Worm (Caenorhabditis elegans) whole organism, late embryonic: Measurements from ENCODE around the gene F41E7.7.

Experiments used
- ahr-1 ChIP-seq: sonication (generic microtip); optimal IDR thresholded peaks from 2 replicates; lab custom pipeline; 2016; ENCODE audit warnings: missing genetic modification characterization, missing compliant biosample characterization
- ama-1 ChIP-seq: fragments of 150-350 bp; optimal IDR thresholded peaks from 2 replicates; lab custom pipeline; 2014
- ceh-14 ChIP-seq: sonication (generic microtip); optimal IDR thresholded peaks from 2 replicates; lab custom pipeline; 2016; ENCODE audit warnings: missing genotype, missing genetic modification characterization, missing compliant biosample characterization
- ceh-18 ChIP-seq: sonication (generic microtip); optimal IDR thresholded peaks from 2 replicates; lab custom pipeline; 2016; ENCODE audit warnings: missing genetic modification characterization, missing compliant biosample characterization
- ceh-2 ChIP-seq: sonication (generic microtip); optimal IDR thresholded peaks from 2 replicates; lab custom pipeline; 2016; ENCODE audit warnings: missing genotype, missing genetic modification characterization, missing compliant biosample characterization
- ceh-30 ChIP-seq: fragments of 150-350 bp; optimal IDR thresholded peaks from 2 replicates; lab custom pipeline; 2014; ENCODE audit warnings: missing biosample characterization, missing genetic modification characterization
- ceh-31 ChIP-seq: sonication (generic microtip); optimal IDR thresholded peaks from 2 replicates; lab custom pipeline; 2016; ENCODE audit warnings: missing genetic modification characterization, missing compliant biosample characterization
- ceh-45 ChIP-seq: fragments of 200-800 bp; sonication (Bioruptor generic); IDR thresholded peaks from 2 replicates; pipeline ENCODE4 v1.3.6; 2022; ENCODE audit warnings: missing genetic modification reagents, missing genetic modification characterization, missing compliant biosample characterization
- dmd-4 ChIP-seq: sonication (generic microtip); optimal IDR thresholded peaks from 2 replicates; lab custom pipeline; 2016; ENCODE audit warnings: borderline replicate concordance, missing genetic modification characterization, missing compliant biosample characterization
- elt-2 ChIP-seq: sonication (generic microtip); optimal IDR thresholded peaks from 2 replicates; lab custom pipeline; 2016; ENCODE audit warnings: missing genetic modification reagents, missing genetic modification characterization, missing compliant biosample characterization
- elt-4 ChIP-seq: sonication (generic microtip); optimal IDR thresholded peaks from 2 replicates; lab custom pipeline; 2016; ENCODE audit warnings: missing genetic modification characterization, missing compliant biosample characterization
- ets-4 ChIP-seq: sonication (generic microtip); optimal IDR thresholded peaks from 2 replicates; lab custom pipeline; 2016; ENCODE audit warnings: missing genetic modification characterization, missing compliant biosample characterization
- eyg-1 ChIP-seq: sonication (generic microtip); optimal IDR thresholded peaks from 2 replicates; lab custom pipeline; 2016; ENCODE audit warnings: missing genotype, missing genetic modification characterization, missing compliant biosample characterization
- fax-1 ChIP-seq: sonication (generic microtip); optimal IDR thresholded peaks from 2 replicates; lab custom pipeline; 2016; ENCODE audit warnings: missing genotype, missing genetic modification characterization, missing compliant biosample characterization
- fkh-10 ChIP-seq: fragments of 150-350 bp; optimal IDR thresholded peaks from 2 replicates; lab custom pipeline; 2014; ENCODE audit warnings: missing biosample characterization, missing genetic modification reagents, missing genetic modification characterization
- fkh-6 ChIP-seq: sonication (generic microtip); optimal IDR thresholded peaks from 2 replicates; lab custom pipeline; 2016; ENCODE audit warnings: missing genetic modification characterization, missing compliant biosample characterization
- hlh-8 ChIP-seq: sonication (generic microtip); optimal IDR thresholded peaks from 2 replicates; lab custom pipeline; 2016; ENCODE audit warnings: missing genotype, missing genetic modification characterization, missing compliant biosample characterization
- mec-3 ChIP-seq: sonication (generic microtip); optimal IDR thresholded peaks from 2 replicates; lab custom pipeline; 2016; ENCODE audit warnings: borderline replicate concordance, missing genetic modification characterization, missing compliant biosample characterization
- nfya-1 ChIP-seq: sonication (generic microtip); optimal IDR thresholded peaks from 2 replicates; lab custom pipeline; 2017; ENCODE audit warnings: missing genetic modification characterization, mild to moderate bottlenecking, missing compliant biosample characterization, antibody characterized with exemption, moderate library complexity
- nhr-11 ChIP-seq: fragments of 150-350 bp; optimal IDR thresholded peaks from 2 replicates; lab custom pipeline; 2014; ENCODE audit warnings: missing biosample characterization, missing genetic modification characterization
- nhr-232 ChIP-seq: sonication (generic microtip); optimal IDR thresholded peaks from 2 replicates; lab custom pipeline; 2016; ENCODE audit warnings: missing genetic modification characterization, missing compliant biosample characterization
- odd-2 ChIP-seq: sonication (generic microtip); optimal IDR thresholded peaks from 2 replicates; lab custom pipeline; 2017; ENCODE audit warnings: antibody characterized with exemption, mild to moderate bottlenecking, missing genetic modification characterization, missing compliant biosample characterization
- pag-3 ChIP-seq: sonication (generic microtip); optimal IDR thresholded peaks from 2 replicates; lab custom pipeline; 2016; ENCODE audit warnings: missing compliant biosample characterization, missing genetic modification characterization, borderline replicate concordance
- pax-1 ChIP-seq: fragments of 150-350 bp; optimal IDR thresholded peaks from 2 replicates; lab custom pipeline; 2014; ENCODE audit warnings: missing biosample characterization, missing genetic modification characterization
- pha-4 ChIP-seq: fragments of 150-350 bp; optimal IDR thresholded peaks from 2 replicates; lab custom pipeline; 2018; ENCODE audit warnings: missing biosample characterization, missing genetic modification reagents, missing genetic modification characterization
- pqm-1 ChIP-seq: sonication (generic microtip); optimal IDR thresholded peaks from 2 replicates; lab custom pipeline; 2016; ENCODE audit warnings: missing genetic modification characterization, missing compliant biosample characterization
- rnt-1 ChIP-seq: sonication (generic microtip); optimal IDR thresholded peaks from 2 replicates; lab custom pipeline; 2016; ENCODE audit warnings: missing genetic modification characterization, missing compliant biosample characterization
- sdc-2 ChIP-seq: sonication (generic microtip); optimal IDR thresholded peaks from 2 replicates; lab custom pipeline; 2016; ENCODE audit warnings: missing genotype, missing genetic modification characterization, missing compliant biosample characterization
- sox-4 ChIP-seq: sonication (generic microtip); optimal IDR thresholded peaks from 2 replicates; lab custom pipeline; 2017; ENCODE audit warnings: mild to moderate bottlenecking, missing genetic modification characterization, inconsistent platforms, missing compliant biosample characterization
- syd-9 ChIP-seq: sonication (generic microtip); optimal IDR thresholded peaks from 2 replicates; lab custom pipeline; 2016; ENCODE audit warnings: mild to moderate bottlenecking, missing genetic modification characterization, moderate library complexity, missing compliant biosample characterization
- ttx-3 ChIP-seq: sonication (generic microtip); optimal IDR thresholded peaks from 2 replicates; lab custom pipeline; 2016; ENCODE audit warnings: missing genetic modification reagents, missing genetic modification characterization, missing compliant biosample characterization
- unc-42 ChIP-seq: sonication (generic microtip); optimal IDR thresholded peaks from 2 replicates; lab custom pipeline; 2016; ENCODE audit warnings: missing genotype, missing genetic modification characterization, missing compliant biosample characterization
- unc-55 ChIP-seq: sonication (generic microtip); optimal IDR thresholded peaks from 2 replicates; lab custom pipeline; 2017; ENCODE audit warnings: missing biosample characterization, missing genetic modification reagents, missing genetic modification characterization
- unc-86 ChIP-seq: sonication (generic microtip); optimal IDR thresholded peaks from 2 replicates; lab custom pipeline; 2016; ENCODE audit warnings: missing genetic modification characterization, missing compliant biosample characterization
- ztf-16 ChIP-seq: sonication (generic microtip); optimal IDR thresholded peaks from 2 replicates; lab custom pipeline; 2017; ENCODE audit warnings: missing genetic modification characterization, missing compliant biosample characterization

Gene F41E7.7

ce11 chrX:10307495-10307894 lies at the start of gene F41E7.7:
TSS of gene F41E7.7 (plus strand) at chrX:10307795.
- TF ChIP-seq ceh-2 (tag; lab: Kevin White, UChicago): no peak
- no peak for TF ChIP-seq nhr-11

- no peak for TF ChIP-seq ahr-1
- TF ChIP-seq eyg-1 (tag; lab: Kevin White, UChicago): no peak
- TF ChIP-seq fkh-10 (GFP tag; lab: Kevin White, UChicago): no peak
- TF ChIP-seq dmd-4 (tag; lab: Kevin White, UChicago): no peak
Observed at ce11 chrX:10260035-10260434, 47.6 kb upstream of the F41E7.7 start, which contains the start of gene C32A9.1. TSS of gene C32A9.1 (minus strand) at chrX:10260135.

ce11 chrX:10262299-10262698 lies 45.3 kb upstream of the F41E7.7 start:
- TF ChIP-seq ceh-14 (tag; lab: Kevin White, UChicago) (no peak), nfya-1 (tag; lab: Kevin White, UChicago) (no peak)

ce11 chrX:10273392-10273791 lies 34.2 kb upstream of the F41E7.7 start, which contains the start of gene F41E7.2:
TSS of gene F41E7.2 (plus strand) at chrX:10273692.
- TF ChIP-seq ama-1 (lab: Kevin White, UChicago) (no peak), pha-4 (tag; lab: Kevin White, UChicago) (no peak), ahr-1 (no peak), elt-2 (no peak), unc-86 (tag; lab: Kevin White, UChicago) (no peak), ceh-14 (tag; lab: Kevin White, UChicago) (no peak), pag-3 (no peak), syd-9 (tag; lab: Kevin White, UChicago) (no peak), odd-2 (tag; lab: Kevin White, UChicago) (no peak), elt-4 (tag; lab: Kevin White, UChicago) (no peak)
- TF ChIP-seq, all 69 proteins: peak for 0

- TF ChIP-seq ceh-18 (tag; lab: Kevin White, UChicago) (no peak), hlh-8 (no peak), fkh-10 (GFP tag; lab: Kevin White, UChicago) (no peak), sdc-2 (no peak), nfya-1 (tag; lab: Kevin White, UChicago) (no peak), ets-4 (no peak), nhr-232 (tag; lab: Kevin White, UChicago) (no peak), elt-4 (tag; lab: Kevin White, UChicago) (no peak)
Observed at ce11 chrX:10274470-10274869, 33.1 kb upstream of the F41E7.7 start.

ce11 chrX:10277118-10277517 lies 30.5 kb upstream of the F41E7.7 start:
- TF ChIP-seq unc-55 (GFP tag; lab: Kevin White, UChicago): no peak
- no peak for TF ChIP-seq pha-4 (tag; lab: Kevin White, UChicago)
- TF ChIP-seq nfya-1 (tag; lab: Kevin White, UChicago): no peak
- no peak for TF ChIP-seq syd-9 (tag; lab: Kevin White, UChicago)

ce11 chrX:10279299-10279698 lies 28.3 kb upstream of the F41E7.7 start, which contains the start of gene slc-9B.1:
TSS of gene slc-9B.1 (plus strand) at chrX:10279599.
- no peak for TF ChIP-seq fax-1 (tag; lab: Kevin White, UChicago)
- no peak for TF ChIP-seq mec-3 (tag; lab: Kevin White, UChicago)
- TF ChIP-seq ahr-1: no peak
- no peak for TF ChIP-seq fkh-6 (tag; lab: Kevin White, UChicago)
- TF ChIP-seq pax-1 (tag; lab: Kevin White, UChicago): no peak
- TF ChIP-seq rnt-1: no peak
- TF ChIP-seq ttx-3 (tag; lab: Kevin White, UChicago): no peak
- no peak for TF ChIP-seq nhr-11
- no peak for TF ChIP-seq ceh-30
- TF ChIP-seq pqm-1 (tag; lab: Kevin White, UChicago): no peak
- TF ChIP-seq ztf-16 (tag; lab: Kevin White, UChicago): no peak
- TF ChIP-seq ceh-31 (tag; lab: Kevin White, UChicago): no peak
- TF ChIP-seq unc-42 (tag; lab: Kevin White, UChicago): no peak
- no peak for TF ChIP-seq ceh-45
- TF ChIP-seq sox-4: no peak
